Fruit fly (Drosophila melanogaster) whole organism: ENCODE data around the gene Ilp8.

Source experiments
- CG8478 ChIP-seq: fragments of >200 bp; optimal IDR thresholded peaks from 2 replicates; lab custom pipeline; 2018; ENCODE audit warnings: inconsistent platforms
- Dll ChIP-seq: fragments of >200 bp; optimal IDR thresholded peaks from 2 replicates; lab custom pipeline; 2017
- EcR ChIP-seq, 2 experiments: fragments of >200 bp; optimal IDR thresholded peaks; 2 replicates each; lab custom pipeline; 2017; ENCODE audit warnings: missing biosample characterization in 2 of 2, missing genetic modification characterization in 2 of 2, missing genetic modification reagents in 2 of 2
- pan ChIP-seq: fragments of >200 bp; optimal IDR thresholded peaks from 2 replicates; lab custom pipeline; 2017
- psq ChIP-seq: fragments of >200 bp; optimal IDR thresholded peaks from 2 replicates; lab custom pipeline; 2017
- usp ChIP-seq: fragments of >200 bp; optimal IDR thresholded peaks from 2 replicates; lab custom pipeline; 2017; ENCODE audit warnings: missing biosample characterization, missing genetic modification characterization, mixed read lengths

The Ilp8 gene

DNA sequence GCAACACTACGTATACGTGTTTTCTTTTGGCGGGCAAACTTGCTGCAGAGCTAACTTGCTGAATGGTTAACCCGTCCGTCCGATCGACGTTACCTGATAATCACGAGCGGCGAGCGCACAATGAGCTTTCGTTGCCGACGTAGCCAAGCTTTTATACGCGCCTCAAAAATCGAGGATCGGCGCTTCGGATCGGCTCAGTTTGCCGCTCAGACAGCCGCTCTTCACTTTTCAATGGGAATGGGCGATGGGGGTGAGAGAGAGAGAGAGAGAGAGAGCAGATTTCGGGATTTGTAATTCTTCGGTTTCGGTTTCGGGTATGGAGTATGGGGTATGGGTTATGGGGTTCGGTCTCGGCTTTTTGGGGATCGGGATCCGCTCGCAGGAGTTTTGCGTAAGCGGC, at the start of gene Ilp8:
TSS of gene Ilp8 (minus strand) at position 110 of the 400 bp plus-strand sequence.
- TF ChIP-seq Dll (peak; percentile 63), CG8478 (lab: Kevin White, UChicago) (no peak), pan (lab: Kevin White, UChicago) (no peak), usp (GFP tag; lab: Kevin White, UChicago) (no peak), psq (lab: Kevin White, UChicago) (no peak)

DNA sequence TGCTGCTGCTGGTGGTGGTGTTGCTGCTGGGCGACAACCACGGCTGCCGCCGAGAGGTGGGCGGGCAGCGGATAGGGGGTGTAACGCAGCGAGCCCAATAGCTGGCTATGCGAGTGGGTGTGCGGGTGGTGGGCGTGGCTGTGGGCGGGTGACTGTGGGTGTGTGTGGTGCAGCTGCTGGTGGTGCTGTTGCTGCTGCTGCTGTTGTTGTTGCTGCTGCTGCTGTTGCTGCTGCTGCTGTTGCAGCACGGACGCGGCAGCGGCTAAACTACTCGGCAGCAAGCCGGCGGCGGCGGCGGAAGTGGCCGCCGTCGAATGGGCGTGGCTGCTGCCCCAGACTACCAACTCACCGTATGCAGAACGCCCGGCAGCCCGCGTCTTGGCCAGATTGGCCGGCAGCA, 45.4 kb upstream of the Ilp8 start:
- TF ChIP-seq EcR (GFP tag; optimal IDR thresholded peaks at IDR 0.05; lab: Kevin White, UChicago) (no peak), CG8478 (lab: Kevin White, UChicago) (no peak), usp (GFP tag; lab: Kevin White, UChicago) (no peak), Dll (no peak), psq (lab: Kevin White, UChicago) (no peak), pan (lab: Kevin White, UChicago) (no peak)

DNA sequence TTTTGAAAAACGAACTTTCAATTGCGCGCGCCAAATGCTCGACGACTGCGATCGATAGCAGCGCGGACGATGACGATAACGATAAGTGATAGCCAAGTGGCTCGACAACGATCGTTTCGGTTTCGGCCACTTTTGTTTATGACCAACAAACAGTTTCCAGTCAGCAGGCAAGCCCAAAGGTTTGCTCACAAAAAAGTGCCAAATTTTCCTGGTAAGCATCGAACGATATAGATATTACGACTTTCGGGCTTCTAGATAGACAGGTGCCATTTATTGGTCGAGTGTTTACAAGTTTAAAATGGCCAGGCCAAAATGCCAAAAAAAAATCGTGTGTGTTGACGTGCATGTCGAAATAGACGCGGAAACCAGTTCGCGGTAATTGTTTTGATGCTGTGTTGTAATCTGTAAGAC, 23.6 kb upstream of the Ilp8 start, which contains the start of gene CG7724:
TSS of gene CG7724 (plus strand) at position 147 of the 411 bp plus-strand sequence.
- TF ChIP-seq CG8478 (lab: Kevin White, UChicago): no peak
- no peak for TF ChIP-seq Dll
- no peak for TF ChIP-seq pan (lab: Kevin White, UChicago)
- no peak for TF ChIP-seq usp (GFP tag; lab: Kevin White, UChicago)

DNA sequence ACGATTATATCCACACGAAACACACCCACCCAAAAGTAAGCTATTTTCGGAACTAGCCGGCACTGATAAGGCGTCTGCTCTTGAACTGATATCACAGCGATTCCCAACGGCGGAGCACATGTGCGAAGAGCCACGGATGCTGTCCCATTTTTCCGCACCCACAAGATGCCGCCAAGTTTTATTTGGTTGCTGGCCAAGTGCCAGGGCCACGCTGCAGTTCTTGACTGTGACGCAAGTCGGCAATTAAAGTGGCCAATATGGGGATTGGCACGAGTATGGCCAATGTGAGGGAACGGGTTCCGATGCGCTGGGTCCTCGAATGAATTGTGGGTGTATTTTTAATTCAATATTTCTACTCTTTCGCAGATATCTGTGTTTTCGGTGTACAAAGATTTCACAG, 22.1 kb upstream of the Ilp8 start:
- TF ChIP-seq EcR (GFP tag; optimal IDR thresholded peaks at IDR 0.05; lab: Kevin White, UChicago) (no peak), Dll (no peak), psq (lab: Kevin White, UChicago) (no peak), pan (lab: Kevin White, UChicago) (no peak), usp (GFP tag; lab: Kevin White, UChicago) (no peak), CG8478 (lab: Kevin White, UChicago) (no peak)

DNA sequence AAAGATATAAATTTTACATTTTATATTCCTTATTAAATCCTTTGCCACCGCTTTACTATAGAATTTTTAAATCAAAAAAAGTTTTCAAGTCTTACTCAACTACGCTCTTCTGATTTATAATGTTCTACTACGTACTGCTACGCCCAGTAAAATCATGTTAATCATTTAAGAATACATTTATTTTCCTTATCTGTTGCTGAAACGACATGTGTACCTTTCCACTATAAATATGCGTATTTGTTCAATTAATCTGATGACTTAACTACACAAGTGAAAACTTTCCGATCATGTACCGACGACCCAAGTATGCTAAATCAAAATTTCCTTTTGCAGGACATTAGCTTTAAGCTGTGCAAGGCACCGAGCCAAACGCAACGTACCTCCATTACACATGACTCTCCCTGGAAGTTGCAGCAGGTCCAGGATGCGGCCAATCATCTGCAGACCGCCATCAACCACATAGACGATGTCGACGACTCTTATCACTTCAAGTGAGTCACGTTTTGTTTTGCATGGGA, 20.6 kb upstream of the Ilp8 start:
- TF ChIP-seq pan (lab: Kevin White, UChicago) (no peak), Dll (no peak), psq (lab: Kevin White, UChicago) (no peak), CG8478 (lab: Kevin White, UChicago) (no peak), EcR (GFP tag; optimal IDR thresholded peaks at IDR 0.05; lab: Kevin White, UChicago) (no peak), usp (GFP tag; lab: Kevin White, UChicago) (no peak)

DNA sequence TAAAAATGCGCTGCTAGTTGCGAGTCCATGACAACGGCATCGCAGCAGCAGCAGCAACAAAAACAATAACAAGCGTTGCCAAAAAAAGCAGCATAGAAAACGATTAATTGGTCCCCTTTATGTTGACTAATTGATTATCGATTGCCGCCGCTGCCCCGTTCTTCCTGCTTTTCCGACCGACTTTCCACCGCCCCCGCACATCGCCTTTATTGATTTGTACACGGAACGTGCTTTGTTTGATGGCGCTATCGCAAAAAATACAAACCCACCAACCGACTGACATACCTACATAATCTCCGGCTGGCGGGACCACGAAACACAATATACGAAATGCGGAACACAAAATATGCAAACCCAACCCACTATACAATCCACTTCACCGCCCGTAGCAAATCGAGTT, 19.6 kb upstream of the Ilp8 start:
- TF ChIP-seq pan (lab: Kevin White, UChicago): no peak
- no peak for TF ChIP-seq CG8478 (lab: Kevin White, UChicago)
- no peak for TF ChIP-seq usp (GFP tag; lab: Kevin White, UChicago)
- TF ChIP-seq EcR (GFP tag; optimal IDR thresholded peaks at IDR 0.05; lab: Kevin White, UChicago): no peak
- no peak for TF ChIP-seq psq (lab: Kevin White, UChicago)
- TF ChIP-seq Dll: no peak

DNA sequence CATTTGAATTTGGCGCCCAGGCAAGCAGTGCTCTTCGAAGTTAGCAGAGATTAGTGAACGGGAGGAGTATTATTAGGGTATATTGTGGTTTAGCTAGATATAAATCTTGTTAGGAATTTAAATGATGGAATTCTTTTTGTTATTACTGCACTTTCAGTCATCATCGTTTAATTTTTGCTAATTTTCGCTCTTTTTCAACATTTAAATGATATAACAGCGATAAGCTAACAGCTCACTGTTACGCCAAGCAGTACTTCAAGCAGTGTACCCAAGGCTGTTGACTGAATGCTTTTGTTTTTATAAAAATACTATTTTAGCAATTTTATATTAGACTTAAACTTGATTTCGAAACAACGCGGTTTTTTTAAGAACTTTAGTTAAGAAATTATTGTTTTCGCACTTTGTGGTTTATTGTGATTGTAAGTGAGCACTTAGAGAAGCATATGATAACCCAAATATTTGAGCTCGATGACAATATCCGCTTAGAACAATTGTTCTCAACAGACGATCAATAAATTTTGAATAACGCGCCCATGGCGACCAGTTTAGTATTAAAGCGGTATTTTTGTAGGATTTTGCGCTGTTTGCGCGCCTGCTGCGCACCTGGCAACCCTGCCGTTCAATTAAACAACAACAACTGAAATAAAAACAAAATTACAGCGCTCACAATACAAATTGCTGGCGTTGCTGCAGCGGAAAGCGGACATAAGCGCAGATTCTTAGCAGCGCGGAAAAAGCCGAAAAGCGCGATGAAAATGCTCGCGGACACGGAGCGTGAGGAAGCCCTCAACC, 19.0 kb upstream of the Ilp8 start:
- TF ChIP-seq usp (GFP tag; lab: Kevin White, UChicago) (no peak), pan (lab: Kevin White, UChicago) (no peak), psq (lab: Kevin White, UChicago) (no peak), CG8478 (lab: Kevin White, UChicago) (no peak), Dll (no peak), EcR (GFP tag; optimal IDR thresholded peaks at IDR 0.05; lab: Kevin White, UChicago) (no peak)

DNA sequence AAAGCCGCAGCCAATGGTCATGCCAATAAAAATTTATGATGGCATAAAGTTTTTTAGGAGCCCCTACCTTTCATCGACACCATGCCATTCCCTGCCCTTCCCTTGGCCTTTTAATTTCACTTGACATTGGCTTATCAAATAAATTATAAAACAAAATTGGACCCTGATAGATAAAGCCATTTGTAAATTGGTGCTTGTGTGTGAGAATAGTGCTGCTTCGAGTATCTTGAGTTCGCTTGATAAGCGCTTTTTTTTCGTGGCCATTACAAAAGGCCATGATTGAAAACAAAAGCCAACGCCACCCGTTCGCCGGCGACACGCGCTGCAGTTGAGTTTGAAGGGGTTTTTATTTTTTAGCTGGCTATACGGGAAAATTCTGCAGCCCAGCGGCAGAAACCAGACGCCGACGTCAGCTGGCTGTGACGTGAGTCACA, 18.0 kb upstream of the Ilp8 start:
- TF ChIP-seq Dll (no peak), psq (lab: Kevin White, UChicago) (no peak), usp (GFP tag; lab: Kevin White, UChicago) (no peak), EcR (GFP tag; optimal IDR thresholded peaks at IDR 0.05; lab: Kevin White, UChicago) (no peak), pan (lab: Kevin White, UChicago) (no peak), CG8478 (lab: Kevin White, UChicago) (no peak)

DNA sequence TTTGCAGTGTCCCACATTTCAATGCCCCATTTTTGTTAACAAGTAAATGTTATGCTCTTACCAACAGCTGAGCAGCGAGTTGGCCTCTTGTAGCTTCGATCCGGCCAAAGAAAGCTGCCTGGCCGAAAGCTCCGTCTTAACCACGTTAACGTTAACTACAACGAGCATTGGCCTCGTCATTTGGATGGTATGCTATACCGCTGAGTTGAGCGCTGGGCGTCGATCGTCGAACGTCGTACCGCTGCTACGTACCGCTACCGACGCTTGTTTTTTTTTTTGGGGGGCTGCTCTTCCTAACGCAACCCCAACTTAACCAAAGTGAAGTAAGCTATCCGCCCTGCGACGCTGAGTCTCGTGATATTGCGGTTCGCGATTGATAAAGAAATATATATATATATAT, 17.4 kb upstream of the Ilp8 start, which contains the start of gene rogdi:
TSS of gene rogdi (plus strand) at position 199 of the 400 bp plus-strand sequence.
- TF ChIP-seq usp (GFP tag; lab: Kevin White, UChicago) (no peak), CG8478 (lab: Kevin White, UChicago) (no peak)

DNA sequence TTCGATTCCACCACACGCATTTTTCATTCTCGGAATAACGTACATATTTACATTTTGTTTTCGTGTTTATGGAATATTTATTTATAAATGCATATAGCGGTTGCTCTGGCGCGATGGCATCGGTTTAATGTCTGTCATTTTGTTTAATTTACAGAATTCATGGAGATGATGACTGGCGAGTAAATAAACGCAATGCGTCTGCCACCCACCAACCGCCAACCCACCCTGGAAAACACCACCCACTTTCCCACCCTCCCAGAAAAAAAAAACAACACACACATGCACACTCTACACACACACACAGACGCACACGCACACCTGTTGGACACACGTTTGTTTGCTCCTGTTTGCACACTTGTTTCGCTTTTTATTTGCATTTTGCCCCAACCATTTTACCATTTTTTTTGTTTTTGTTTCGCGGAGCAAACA, 15.9 kb upstream of the Ilp8 start:
- TF ChIP-seq usp (GFP tag; lab: Kevin White, UChicago): no peak
- no peak for TF ChIP-seq Dll
- TF ChIP-seq psq (lab: Kevin White, UChicago): no peak
- no peak for TF ChIP-seq EcR (GFP tag; optimal IDR thresholded peaks at IDR 0.05; lab: Kevin White, UChicago)
- no peak for TF ChIP-seq pan (lab: Kevin White, UChicago)
- TF ChIP-seq CG8478 (lab: Kevin White, UChicago): no peak

DNA sequence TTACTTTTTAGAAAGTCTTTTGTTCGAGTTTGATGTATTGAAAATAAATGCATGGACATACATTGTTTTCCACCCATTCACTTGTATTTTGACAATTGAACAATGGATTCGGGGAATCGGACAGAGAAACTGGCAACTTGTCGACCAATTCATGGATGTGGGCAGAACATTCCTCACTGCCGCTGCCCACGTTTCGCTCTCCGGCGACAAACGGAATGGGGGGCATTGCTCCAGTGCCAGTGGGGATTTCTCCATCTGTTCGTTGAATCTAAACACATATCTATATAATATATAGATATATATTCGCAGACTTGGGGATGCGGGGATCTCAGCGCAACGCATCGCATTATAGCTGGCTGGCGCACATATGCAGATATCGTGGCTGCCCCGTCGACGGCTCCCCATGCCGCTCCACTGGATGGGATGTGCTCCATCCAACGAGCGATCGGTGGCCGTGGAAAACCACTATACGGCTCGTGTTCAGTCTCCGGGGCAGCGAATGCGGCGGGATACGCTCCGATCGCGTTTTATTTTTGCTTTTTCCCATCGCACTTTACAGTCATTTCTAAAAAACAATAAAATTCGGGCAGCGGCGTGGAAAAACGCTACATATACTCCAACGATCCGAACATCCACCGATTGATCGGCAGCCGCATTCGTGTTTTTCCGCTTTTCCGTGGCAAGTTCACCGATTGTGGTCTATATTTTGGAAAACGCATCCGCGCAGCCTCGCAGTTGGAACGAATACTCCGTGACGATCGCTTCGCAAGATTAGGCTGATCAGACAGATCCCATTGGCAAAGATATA, 13.8 kb upstream of the Ilp8 start, which contains the start of gene TpnC73F:
TSS of gene TpnC73F (plus strand) at position 633 of the 808 bp plus-strand sequence.
- TF ChIP-seq CG8478 (lab: Kevin White, UChicago): no peak
- no peak for TF ChIP-seq psq (lab: Kevin White, UChicago)
- TF ChIP-seq Dll: no peak
- TF ChIP-seq pan (lab: Kevin White, UChicago): no peak
- no peak for TF ChIP-seq EcR (GFP tag; optimal IDR thresholded peaks at IDR 0.05; lab: Kevin White, UChicago)
- TF ChIP-seq usp (GFP tag; lab: Kevin White, UChicago): no peak
